Worm (Caenorhabditis elegans) whole organism, young adult: ENCODE data around the gene algn-9.

ENCODE experiments used
- B0035.1 ChIP-seq: sonication (generic microtip); optimal IDR thresholded peaks from 2 replicates; lab custom pipeline; 2016; ENCODE audit warnings: missing genetic modification characterization, mild to moderate bottlenecking, missing compliant biosample characterization, missing genotype, missing genetic modification reagents
- B0261.1 ChIP-seq: sonication (generic microtip); optimal IDR thresholded peaks from 2 replicates; lab custom pipeline; 2016; ENCODE audit warnings: mild to moderate bottlenecking, missing genetic modification characterization, moderate library complexity, missing compliant biosample characterization
- B0336.3 ChIP-seq: fragments of 200-800 bp; sonication (Bioruptor generic); IDR thresholded peaks from 2 replicates; pipeline ENCODE4 v1.3.6; 2022; ENCODE audit warnings: missing genetic modification characterization, missing compliant biosample characterization
- C17E4.6 ChIP-seq: fragments of 200-800 bp; sonication (Bioruptor generic); IDR thresholded peaks from 2 replicates; pipeline ENCODE4 v1.3.6; 2022; ENCODE audit warnings: missing genetic modification reagents, missing genetic modification characterization, missing compliant biosample characterization
- F22D6.2 ChIP-seq: sonication (generic microtip); optimal IDR thresholded peaks from 2 replicates; lab custom pipeline; 2016; ENCODE audit warnings: mild to moderate bottlenecking, missing genetic modification characterization, missing compliant biosample characterization
- F33H1.4 ChIP-seq: fragments of 200-800 bp; sonication (Bioruptor generic); IDR thresholded peaks from 2 replicates; pipeline ENCODE4 v1.3.6; 2022; ENCODE audit warnings: missing genetic modification reagents, missing genetic modification characterization, missing compliant biosample characterization
- F55B11.4 ChIP-seq: sonication (generic microtip); optimal IDR thresholded peaks from 2 replicates; lab custom pipeline; 2016; ENCODE audit warnings: missing compliant biosample characterization, missing genetic modification characterization, borderline replicate concordance; ENCODE audit not compliant: insufficient read depth
- F57A8.1 ChIP-seq: fragments of 200-800 bp; sonication (Bioruptor generic); optimal IDR thresholded peaks from 2 replicates; lab custom pipeline; 2018; ENCODE audit warnings: mild to moderate bottlenecking, missing genetic modification characterization, moderate library complexity, missing compliant biosample characterization
- F57C9.4 ChIP-seq: sonication (generic microtip); optimal IDR thresholded peaks from 2 replicates; lab custom pipeline; 2017; ENCODE audit warnings: mild to moderate bottlenecking, missing genetic modification characterization, missing compliant biosample characterization
- T26A5.8 ChIP-seq: sonication (generic microtip); optimal IDR thresholded peaks from 2 replicates; lab custom pipeline; 2016; ENCODE audit warnings: missing genetic modification characterization, missing compliant biosample characterization
- Y53G8AR.9 ChIP-seq: fragments of 200-800 bp; sonication (Bioruptor generic); conservative IDR thresholded peaks from 2 replicates; pipeline ENCODE4 v1.3.6; 2022; ENCODE audit warnings: missing genetic modification reagents, missing genetic modification characterization, missing compliant biosample characterization
- ZK185.1 ChIP-seq: sonication (generic microtip); optimal IDR thresholded peaks from 2 replicates; lab custom pipeline; 2016; ENCODE audit warnings: mild to moderate bottlenecking, missing genetic modification characterization, missing compliant biosample characterization; ENCODE audit not compliant: poor library complexity, severe bottlenecking
- akir-1 ChIP-seq: fragments of 200-800 bp; sonication (Bioruptor generic); optimal IDR thresholded peaks from 2 replicates; lab custom pipeline; 2018; ENCODE audit warnings: mild to moderate bottlenecking, missing genetic modification characterization, moderate library complexity, missing compliant biosample characterization
- athp-1 ChIP-seq: sonication (generic microtip); optimal IDR thresholded peaks from 2 replicates; lab custom pipeline; 2017; ENCODE audit warnings: mild to moderate bottlenecking, missing genetic modification characterization, missing compliant biosample characterization
- attf-3 ChIP-seq: fragments of 200-800 bp; sonication (Bioruptor generic); conservative IDR thresholded peaks from 2 replicates; pipeline ENCODE4 v1.3.6; 2022; ENCODE audit warnings: missing genetic modification reagents, missing genetic modification characterization, missing compliant biosample characterization
- bed-2 ChIP-seq: fragments of 200-800 bp; sonication (Bioruptor generic); IDR thresholded peaks from 2 replicates; pipeline ENCODE4 v1.3.6; 2022; ENCODE audit warnings: missing genetic modification reagents, missing genetic modification characterization, missing compliant biosample characterization
- ceh-100 ChIP-seq: fragments of 200-800 bp; sonication (Bioruptor generic); IDR thresholded peaks from 2 replicates; pipeline ENCODE4 v1.3.6; 2022; ENCODE audit warnings: missing genetic modification reagents, missing genetic modification characterization, missing compliant biosample characterization
- ceh-27 ChIP-seq: fragments of 200-800 bp; sonication (Bioruptor generic); optimal IDR thresholded peaks from 2 replicates; lab custom pipeline; 2018; ENCODE audit warnings: mild to moderate bottlenecking, missing genetic modification characterization, moderate library complexity, missing compliant biosample characterization
- ceh-58 ChIP-seq: fragments of 200-800 bp; sonication (Bioruptor generic); IDR thresholded peaks from 2 replicates; pipeline ENCODE4 v1.3.6; 2022; ENCODE audit warnings: missing genetic modification characterization, missing compliant biosample characterization
- chd-7 ChIP-seq: sonication (generic microtip); optimal IDR thresholded peaks from 2 replicates; lab custom pipeline; 2016; ENCODE audit warnings: mild to moderate bottlenecking, missing genetic modification characterization, moderate library complexity, missing compliant biosample characterization
- dpff-1 ChIP-seq: sonication (generic microtip); optimal IDR thresholded peaks from 2 replicates; lab custom pipeline; 2017; ENCODE audit warnings: mild to moderate bottlenecking, missing genetic modification characterization, missing compliant biosample characterization
- egl-44 ChIP-seq: fragments of 200-800 bp; sonication (Bioruptor generic); IDR thresholded peaks from 2 replicates; pipeline ENCODE4 v1.3.6; 2022; ENCODE audit warnings: missing genetic modification reagents, missing genetic modification characterization, missing compliant biosample characterization
- ekl-4 ChIP-seq: fragments of 200-800 bp; sonication (Bioruptor generic); IDR thresholded peaks from 2 replicates; pipeline ENCODE4 v1.3.6; 2022; ENCODE audit warnings: missing genetic modification reagents, missing genetic modification characterization, missing compliant biosample characterization
- ets-4 ChIP-seq: fragments of 200-800 bp; sonication (Bioruptor generic); optimal IDR thresholded peaks from 2 replicates; lab custom pipeline; 2018; ENCODE audit warnings: mild to moderate bottlenecking, missing genetic modification characterization, missing compliant biosample characterization
- let-607 ChIP-seq, 2 experiments: fragments of 200-800 bp in 1 of 2; sonication (Bioruptor generic) in 1 of 2; sonication (generic microtip) in 1 of 2; optimal IDR thresholded peaks; 2 replicates each; lab custom pipeline; 2016 to 2018; ENCODE audit warnings: mild to moderate bottlenecking in 2 of 2, missing compliant biosample characterization in 2 of 2, missing genetic modification characterization in 2 of 2, moderate library complexity in 2 of 2, missing genotype in 1 of 2
- lir-1 ChIP-seq: fragments of 200-800 bp; sonication (Bioruptor generic); conservative IDR thresholded peaks from 2 replicates; pipeline ENCODE4 v1.3.6; 2022; ENCODE audit warnings: missing genetic modification reagents, missing genetic modification characterization, missing compliant biosample characterization
- madf-6 ChIP-seq: fragments of 200-800 bp; sonication (Bioruptor generic); IDR thresholded peaks from 2 replicates; pipeline ENCODE4 v1.3.6; 2022; ENCODE audit warnings: missing genetic modification reagents, missing genetic modification characterization, missing compliant biosample characterization
- madf-8 ChIP-seq: fragments of 200-800 bp; sonication (Bioruptor generic); conservative IDR thresholded peaks from 2 replicates; pipeline ENCODE4 v1.3.6; 2022; ENCODE audit warnings: missing genetic modification reagents, missing genetic modification characterization, missing compliant biosample characterization
- nfya-2 ChIP-seq: fragments of 200-800 bp; sonication (Bioruptor generic); IDR thresholded peaks from 2 replicates; pipeline ENCODE4 v1.3.6; 2022; ENCODE audit warnings: missing genetic modification reagents, missing genetic modification characterization, missing compliant biosample characterization
- nhr-90 ChIP-seq: sonication (generic microtip); optimal IDR thresholded peaks from 2 replicates; lab custom pipeline; 2016; ENCODE audit warnings: missing genotype, mild to moderate bottlenecking, missing genetic modification characterization, missing compliant biosample characterization
- pbrm-1 ChIP-seq: fragments of 200-800 bp; sonication (Bioruptor generic); IDR thresholded peaks from 2 replicates; pipeline ENCODE4 v1.3.6; 2022; ENCODE audit warnings: missing genetic modification reagents, missing genetic modification characterization, missing compliant biosample characterization
- pha-4 ChIP-seq: fragments of 150-350 bp; sonication (generic microtip); optimal IDR thresholded peaks from 2 replicates; lab custom pipeline; 2014; ENCODE audit warnings: missing biosample characterization, missing genetic modification reagents, missing genetic modification characterization
- repo-1 ChIP-seq: sonication (generic microtip); optimal IDR thresholded peaks from 2 replicates; lab custom pipeline; 2017; ENCODE audit warnings: mild to moderate bottlenecking, missing genetic modification characterization, missing compliant biosample characterization
- sea-2 ChIP-seq: fragments of 200-800 bp; sonication (Bioruptor generic); IDR thresholded peaks from 2 replicates; pipeline ENCODE4 v1.3.6; 2022; ENCODE audit warnings: missing genetic modification characterization, missing compliant biosample characterization
- snpc-1.1 ChIP-seq: sonication (generic microtip); optimal IDR thresholded peaks from 2 replicates; lab custom pipeline; 2017; ENCODE audit warnings: missing genetic modification characterization, mild to moderate bottlenecking, missing compliant biosample characterization, antibody characterized with exemption, moderate library complexity, missing genotype, missing genetic modification reagents; ENCODE audit not compliant: insufficient read depth
- snpc-3.4 ChIP-seq: sonication (generic microtip); optimal IDR thresholded peaks from 2 replicates; lab custom pipeline; 2017; ENCODE audit warnings: missing genetic modification characterization, mild to moderate bottlenecking, missing compliant biosample characterization, antibody characterized with exemption, moderate library complexity, missing genotype, missing genetic modification reagents
- tbp1 ChIP-seq: fragments of 200-800 bp; sonication (Bioruptor generic); optimal IDR thresholded peaks from 2 replicates; lab custom pipeline; 2018; ENCODE audit warnings: mild to moderate bottlenecking, missing genetic modification characterization, missing compliant biosample characterization
- tlf-1 ChIP-seq: fragments of 200-800 bp; sonication (Bioruptor generic); optimal IDR thresholded peaks from 2 replicates; lab custom pipeline; 2018; ENCODE audit warnings: mild to moderate bottlenecking, missing genetic modification characterization, missing compliant biosample characterization
- unc-130 ChIP-seq: sonication (generic microtip); optimal IDR thresholded peaks from 2 replicates; lab custom pipeline; 2016; ENCODE audit warnings: missing genetic modification reagents, missing genetic modification characterization, missing compliant biosample characterization
- unc-62 ChIP-seq: fragments of 150-350 bp; optimal IDR thresholded peaks from 2 replicates; lab custom pipeline; 2014; ENCODE audit warnings: missing biosample characterization, missing genetic modification reagents, missing genetic modification characterization
- ztf-18 ChIP-seq: sonication (generic microtip); optimal IDR thresholded peaks from 2 replicates; lab custom pipeline; 2016; ENCODE audit warnings: missing genotype, mild to moderate bottlenecking, missing genetic modification characterization, missing compliant biosample characterization
- ztf-26 ChIP-seq: sonication (generic microtip); optimal IDR thresholded peaks from 2 replicates; lab custom pipeline; 2017; ENCODE audit warnings: missing genetic modification characterization, missing compliant biosample characterization

Gene algn-9

ce11 chrII:10582318-10582717 lies 1.8 kb upstream of the algn-9 start, which contains the start of gene mrps-22:
mrps-22 (plus strand) TSS chrII:10582618.
- TF ChIP-seq tlf-1 (GFP tag; lab: Kevin White, UChicago) = no peak
- no peak for TF ChIP-seq snpc-1.1 (tag; lab: Kevin White, UChicago)
- no peak for TF ChIP-seq F33H1.4 (GFP tag; lab: Robert Waterston, UW)
- TF ChIP-seq bed-2 (GFP tag; lab: Robert Waterston, UW) = no peak
- no peak for TF ChIP-seq F57A8.1 (GFP tag; lab: Kevin White, UChicago)
- no peak for TF ChIP-seq repo-1 (tag; lab: Kevin White, UChicago)
- TF ChIP-seq B0261.1 (tag; lab: Kevin White, UChicago) = no peak
- no peak for TF ChIP-seq ets-4 (GFP tag; lab: Kevin White, UChicago)
- no peak for TF ChIP-seq chd-7
- TF ChIP-seq unc-62 (GFP tag; lab: Kevin White, UChicago) = no peak
- TF ChIP-seq madf-8 = no peak
- no peak for TF ChIP-seq ceh-27 (GFP tag; lab: Kevin White, UChicago)
- no peak for TF ChIP-seq Y53G8AR.9
- TF ChIP-seq nhr-90 (tag; lab: Kevin White, UChicago) = no peak
- no peak for TF ChIP-seq dpff-1 (tag; lab: Kevin White, UChicago)
- TF ChIP-seq let-607 (tag; optimal IDR thresholded peaks at IDR 0.05; lab: Kevin White, UChicago) = no peak
- TF ChIP-seq pbrm-1 = no peak
- TF ChIP-seq F22D6.2 = no peak
- no peak for TF ChIP-seq ceh-100 (GFP tag; lab: Robert Waterston, UW)
- TF ChIP-seq, all 124 proteins: peak for 0

ce11 chrII:10587742-10588141 lies 3.6 kb downstream of the algn-9 start, which contains the start of gene crn-3:
crn-3 (plus strand) TSS chrII:10588042.
- TF ChIP-seq tbp1 (GFP tag; lab: Kevin White, UChicago) (no peak), C17E4.6 (GFP tag; lab: Robert Waterston, UW) (no peak), let-607 (tag; optimal IDR thresholded peaks at IDR 0.05; lab: Kevin White, UChicago) (no peak), sea-2 (GFP tag; lab: Robert Waterston, UW) (no peak), pbrm-1 (0 out of 2 replicates have a peak, but pooled peaks have one; percentile 22), madf-6 (GFP tag; lab: Robert Waterston, UW) (0 out of 2 replicates have a peak, but pooled peaks have one; percentile 37), egl-44 (no peak), B0336.3 (GFP tag; lab: Robert Waterston, UW) (no peak), F55B11.4 (tag; lab: Kevin White, UChicago) (no peak), F57C9.4 (tag; lab: Kevin White, UChicago) (no peak), pha-4 (tag; lab: Kevin White, UChicago) (no peak), akir-1 (GFP tag; lab: Kevin White, UChicago) (no peak), attf-3 (no peak), snpc-3.4 (tag; lab: Kevin White, UChicago) (no peak), nfya-2 (GFP tag; lab: Robert Waterston, UW) (no peak), unc-130 (no peak), ztf-18 (tag; lab: Kevin White, UChicago) (no peak), ztf-26 (no peak), ceh-100 (GFP tag; lab: Robert Waterston, UW) (no peak), B0035.1 (tag; lab: Kevin White, UChicago) (no peak), ekl-4 (GFP tag; lab: Robert Waterston, UW) (0 out of 2 replicates have a peak, but pooled peaks have one; percentile 18), unc-62 (GFP tag; lab: Kevin White, UChicago) (no peak), athp-1 (tag; lab: Kevin White, UChicago) (no peak), T26A5.8 (tag; lab: Kevin White, UChicago) (no peak), ceh-58 (GFP tag; lab: Robert Waterston, UW) (no peak), ZK185.1 (tag; lab: Kevin White, UChicago) (no peak), lir-1 (GFP tag; lab: Robert Waterston, UW) (no peak)
